Fruit fly (Drosophila melanogaster): ENCODE measurements around the gene Octbeta1R.

Gene Octbeta1R

DNA sequence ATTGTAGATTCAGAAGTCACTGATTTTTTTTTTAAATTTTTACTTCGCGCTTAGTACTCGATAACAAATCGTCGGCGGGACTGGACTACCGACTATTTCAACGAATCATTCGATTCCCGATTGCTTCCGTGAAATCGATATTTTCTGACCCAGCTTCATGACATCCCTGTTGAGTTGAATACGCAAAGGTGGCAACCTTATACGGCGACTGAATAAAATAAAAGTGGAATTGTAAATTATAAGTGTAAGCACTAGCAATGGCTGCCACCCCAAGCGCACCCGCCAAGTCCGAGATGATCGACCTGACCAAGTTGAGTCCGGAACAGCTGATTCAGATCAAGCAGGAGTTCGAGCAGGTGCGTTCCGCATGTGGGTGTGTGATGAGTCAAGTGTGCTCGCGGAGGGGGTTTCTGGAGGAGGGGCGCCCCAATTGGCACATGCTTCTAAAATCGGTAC is 9.9 kb upstream of the Octbeta1R start, which contains the start of gene Pfdn5 (continued):
- TF ChIP-seq slbo (GFP tag; IDR thresholded peaks at IDR 0.05): no peak
- TF ChIP-seq ssp (GFP tag; IDR thresholded peaks at IDR 0.05): no peak
- no peak for TF ChIP-seq stc (GFP tag; IDR thresholded peaks at IDR 0.05)
- TF ChIP-seq CG10431 (GFP tag; optimal IDR thresholded peaks at IDR 0.05): no peak
- TF ChIP-seq D (optimal IDR thresholded peaks at IDR 0.05): no peak
- TF ChIP-seq D (GFP tag; optimal IDR thresholded peaks at IDR 0.05): no peak
- no peak for TF ChIP-seq Ssrp (tag; optimal IDR thresholded peaks at IDR 0.05)
- peak; percentile 48 for TF ChIP-seq CG3995 (GFP tag; optimal IDR thresholded peaks at IDR 0.05)
- peak; percentile 4 for TF ChIP-seq CG17186 (GFP tag; optimal IDR thresholded peaks at IDR 0.05)
- TF ChIP-seq CoRest (tag; optimal IDR thresholded peaks at IDR 0.05): no peak
- TF ChIP-seq CG3065 (GFP tag; optimal IDR thresholded peaks at IDR 0.05): no peak
- no peak for TF ChIP-seq CG17359 (tag; optimal IDR thresholded peaks at IDR 0.05)
- no peak for TF ChIP-seq sima (GFP tag; optimal IDR thresholded peaks at IDR 0.05)
- TF ChIP-seq CG7987 (GFP tag; optimal IDR thresholded peaks at IDR 0.05): no peak
- no peak for TF ChIP-seq CG4820 (GFP tag; optimal IDR thresholded peaks at IDR 0.05)
- no peak for TF ChIP-seq al (GFP tag; IDR thresholded peaks at IDR 0.05)
- no peak for TF ChIP-seq CG10654 (GFP tag; optimal IDR thresholded peaks at IDR 0.05)
- no peak for TF ChIP-seq Neu2 (GFP tag; optimal IDR thresholded peaks at IDR 0.05; ENCODE audit: borderline replicate concordance)
- TF ChIP-seq sna (GFP tag; IDR thresholded peaks at IDR 0.05; ENCODE audit: partially characterized antibody): peak; percentile 81
- TF ChIP-seq CG15479 (GFP tag; optimal IDR thresholded peaks at IDR 0.05): no peak
- no peak for TF ChIP-seq Six4 (GFP tag; optimal IDR thresholded peaks at IDR 0.05)
- no peak for TF ChIP-seq CG13424 (tag; optimal IDR thresholded peaks at IDR 0.05)
- no peak for TF ChIP-seq Ravus (GFP tag; IDR thresholded peaks at IDR 0.05)
- TF ChIP-seq Mes4 (GFP tag; optimal IDR thresholded peaks at IDR 0.05): no peak
- TF ChIP-seq CG11723 (GFP tag; optimal IDR thresholded peaks at IDR 0.05): no peak
- no peak for TF ChIP-seq ac (GFP tag; optimal IDR thresholded peaks at IDR 0.05)
- TF ChIP-seq TFAM (GFP tag; optimal IDR thresholded peaks at IDR 0.05): no peak
- TF ChIP-seq BEAF-32 (GFP tag; optimal IDR thresholded peaks at IDR 0.05): peak; percentile 73
- TF ChIP-seq luna (GFP tag; optimal IDR thresholded peaks at IDR 0.05): no peak
- no peak for TF ChIP-seq CG9437 (GFP tag; optimal IDR thresholded peaks at IDR 0.05)
- TF ChIP-seq CG13894 (tag; optimal IDR thresholded peaks at IDR 0.05): no peak
- no peak for TF ChIP-seq eyg (GFP tag; optimal IDR thresholded peaks at IDR 0.05)
- TF ChIP-seq peb (GFP tag; IDR thresholded peaks at IDR 0.05): no peak
- no peak for TF ChIP-seq CG9817 (tag; optimal IDR thresholded peaks at IDR 0.05)
- TF ChIP-seq pho (GFP tag; optimal IDR thresholded peaks at IDR 0.05): no peak
- TF ChIP-seq CG17912 (GFP tag; optimal IDR thresholded peaks at IDR 0.05): no peak
- no peak for TF ChIP-seq bowl (GFP tag; IDR thresholded peaks at IDR 0.05)
- no peak for TF ChIP-seq CG34422 (GFP tag; IDR thresholded peaks at IDR 0.05)
- no peak for TF ChIP-seq fd102C (GFP tag; optimal IDR thresholded peaks at IDR 0.05)
- TF ChIP-seq cwo (GFP tag; optimal IDR thresholded peaks at IDR 0.05): no peak
- no peak for TF ChIP-seq CG11456 (GFP tag; IDR thresholded peaks at IDR 0.05)
- TF ChIP-seq gem (tag; optimal IDR thresholded peaks at IDR 0.05): no peak
- TF ChIP-seq CG5953 (GFP tag; IDR thresholded peaks at IDR 0.05): no peak
- TF ChIP-seq D19B (GFP tag; optimal IDR thresholded peaks at IDR 0.05): no peak
- peak; percentile 88 for TF ChIP-seq CG14860 (GFP tag; IDR thresholded peaks at IDR 0.05; ENCODE audit: partially characterized antibody)
- no peak for TF ChIP-seq CG12942 (GFP tag; optimal IDR thresholded peaks at IDR 0.05)
- TF ChIP-seq pan (optimal IDR thresholded peaks at IDR 0.05): no peak
- no peak for TF ChIP-seq pan (GFP tag; optimal IDR thresholded peaks at IDR 0.05 in 1 of 2, IDR thresholded peaks at IDR 0.05 in 1 of 2)
- no peak for TF ChIP-seq jumu (GFP tag; optimal IDR thresholded peaks at IDR 0.05)
- no peak for TF ChIP-seq Hr3 (GFP tag; optimal IDR thresholded peaks at IDR 0.05)
- no peak for TF ChIP-seq CG12219 (GFP tag; optimal IDR thresholded peaks at IDR 0.05)
- no peak for TF ChIP-seq CG6272 (GFP tag; IDR thresholded peaks at IDR 0.05)
